Worm (Caenorhabditis elegans): ENCODE results near the gene C05D11.13.

The C05D11.13 gene

DNA sequence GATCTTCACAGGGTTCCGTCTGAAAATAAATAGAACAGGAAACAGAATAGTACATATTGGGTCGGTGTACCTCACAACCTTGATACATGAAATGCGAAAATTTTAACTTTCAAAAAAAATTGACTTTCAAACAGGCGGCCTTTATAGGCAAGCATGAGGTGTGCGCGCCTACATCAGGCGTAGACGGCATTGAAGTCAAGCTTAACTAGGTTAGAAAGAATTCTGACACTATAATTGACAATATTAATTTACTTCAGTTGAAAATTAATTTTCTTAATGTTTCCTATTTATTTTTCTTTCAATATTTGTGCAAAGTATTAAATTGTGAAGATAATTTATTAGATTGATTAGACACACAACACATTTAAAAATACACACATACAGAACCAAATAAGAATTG is 32.5 kb downstream of the C05D11.13 start, which contains the start of gene C05D11.5:
Gene C05D11.5, minus strand, starts transcription at position 101 of the 400 bp plus-strand sequence.
- TF ChIP-seq unc-86 (tag; optimal IDR thresholded peaks at IDR 0.05) = no peak
- TF ChIP-seq hlh-15 (tag; optimal IDR thresholded peaks at IDR 0.05) = no peak
- TF ChIP-seq dmd-4 (tag; optimal IDR thresholded peaks at IDR 0.05; ENCODE audit: borderline replicate concordance) = no peak
- TF ChIP-seq mec-3 (tag; optimal IDR thresholded peaks at IDR 0.05; ENCODE audit: borderline replicate concordance) = no peak
- TF ChIP-seq nhr-232 (tag; optimal IDR thresholded peaks at IDR 0.05) = no peak
- no peak for TF ChIP-seq ceh-30 (tag; optimal IDR thresholded peaks at IDR 0.05)
- no peak for TF ChIP-seq pax-1 (tag; optimal IDR thresholded peaks at IDR 0.05)
- TF ChIP-seq ceh-18 (tag; optimal IDR thresholded peaks at IDR 0.05) = no peak
- TF ChIP-seq pat-9 (tag; optimal IDR thresholded peaks at IDR 0.05) = no peak
- no peak for TF ChIP-seq ref-2 (tag; optimal IDR thresholded peaks at IDR 0.05)
- TF ChIP-seq unc-3 (GFP tag; conservative IDR thresholded peaks at IDR 0.05) = no peak
- no peak for TF ChIP-seq unc-3 (tag; optimal IDR thresholded peaks at IDR 0.05)
- TF ChIP-seq nfya-1 (tag; optimal IDR thresholded peaks at IDR 0.05) = no peak
- TF ChIP-seq Y22D7AL.16 (tag; optimal IDR thresholded peaks at IDR 0.05) = no peak
- no peak for TF ChIP-seq madf-2 (tag; optimal IDR thresholded peaks at IDR 0.05)

DNA sequence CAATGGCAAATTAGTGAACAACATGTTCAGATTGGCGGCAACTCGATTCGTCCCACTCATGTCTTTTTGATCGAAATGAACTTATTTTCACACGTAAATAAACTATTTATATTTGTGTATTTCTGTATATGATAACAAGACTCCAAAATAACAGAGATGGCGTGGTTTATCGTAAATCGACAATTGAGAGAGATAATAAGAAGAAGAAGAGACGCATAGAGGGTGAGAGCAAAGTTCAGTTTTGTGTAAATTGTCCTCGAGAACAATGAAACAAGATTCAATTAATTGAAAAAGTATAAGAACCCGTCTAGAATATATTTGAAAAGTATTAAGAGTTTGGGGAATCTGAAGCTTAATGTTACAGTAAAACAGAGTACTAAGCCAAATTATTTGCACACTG is 33.0 kb downstream of the C05D11.13 start:
- no peak for TF ChIP-seq ceh-34 (tag; optimal IDR thresholded peaks at IDR 0.05)
- no peak for TF ChIP-seq K02D7.2 (tag; optimal IDR thresholded peaks at IDR 0.05)
- no peak for TF ChIP-seq elt-4 (tag; optimal IDR thresholded peaks at IDR 0.05)
- TF ChIP-seq sdc-2 (tag; optimal IDR thresholded peaks at IDR 0.05) = no peak
- TF ChIP-seq K09A11.1 (tag; optimal IDR thresholded peaks at IDR 0.05; ENCODE audit: insufficient read depth) = no peak
- no peak for TF ChIP-seq ceh-31 (tag; optimal IDR thresholded peaks at IDR 0.05)
- TF ChIP-seq dmd-4 (tag; optimal IDR thresholded peaks at IDR 0.05; ENCODE audit: borderline replicate concordance) = no peak
- no peak for TF ChIP-seq sox-4 (tag; optimal IDR thresholded peaks at IDR 0.05)
- TF ChIP-seq ceh-6 (GFP tag; optimal IDR thresholded peaks at IDR 0.05) = no peak
- no peak for TF ChIP-seq pha-4 (tag; optimal IDR thresholded peaks at IDR 0.05)
- no peak for TF ChIP-seq F13H6.1 (tag; optimal IDR thresholded peaks at IDR 0.05)
- no peak for TF ChIP-seq sox-2 (GFP tag; IDR thresholded peaks at IDR 0.05)
- TF ChIP-seq ceh-24 (tag; optimal IDR thresholded peaks at IDR 0.05) = no peak
- TF ChIP-seq che-1 (tag; optimal IDR thresholded peaks at IDR 0.05) = no peak
- TF ChIP-seq npax-4 (tag; optimal IDR thresholded peaks at IDR 0.05) = no peak
- no peak for TF ChIP-seq tbx-2 (tag; optimal IDR thresholded peaks at IDR 0.05)
- TF ChIP-seq Y22D7AL.16 (tag; optimal IDR thresholded peaks at IDR 0.05) = no peak
- no peak for TF ChIP-seq eyg-1 (tag; optimal IDR thresholded peaks at IDR 0.05)
- no peak for TF ChIP-seq ceh-14 (tag; optimal IDR thresholded peaks at IDR 0.05)
- no peak for TF ChIP-seq pqm-1 (tag; optimal IDR thresholded peaks at IDR 0.05)

- no peak for TF ChIP-seq tbx-7 (tag; optimal IDR thresholded peaks at IDR 0.05)
- TF ChIP-seq syd-9 (tag; optimal IDR thresholded peaks at IDR 0.05) = no peak
- TF ChIP-seq tbx-2 (tag; optimal IDR thresholded peaks at IDR 0.05) = no peak
- no peak for TF ChIP-seq pha-2 (tag; optimal IDR thresholded peaks at IDR 0.05)
- TF ChIP-seq unc-86 (tag; optimal IDR thresholded peaks at IDR 0.05) = no peak
- TF ChIP-seq hlh-6 (tag; optimal IDR thresholded peaks at IDR 0.05) = no peak
These were observed 37.6 kb downstream of the C05D11.13 start, which contains the start of gene let-756 for ce11 chrIII:6406829-6407228. let-756 (plus strand) TSS chrIII:6407129.

ce11 chrIII:6405121-6405520 is 39.3 kb downstream of the C05D11.13 start:
- TF ChIP-seq C08G9.2 (tag; optimal IDR thresholded peaks at IDR 0.05) (no peak), unc-55 (GFP tag; optimal IDR thresholded peaks at IDR 0.05) (peak; percentile 92), ceh-34 (tag; optimal IDR thresholded peaks at IDR 0.05) (peak; percentile 60), nfya-1 (tag; optimal IDR thresholded peaks at IDR 0.05) (peak; percentile 18), ceh-18 (tag; optimal IDR thresholded peaks at IDR 0.05) (peak; percentile 73), ama-1 (optimal IDR thresholded peaks at IDR 0.05) (no peak), hlh-8 (tag; optimal IDR thresholded peaks at IDR 0.05) (no peak)

Data from whole organism, late embryonic.